Worm (Caenorhabditis elegans) whole organism, L3 larva: ENCODE measurements around the gene Y116F11B.2.

Experiments
- fkh-10 ChIP-seq: sonication (generic microtip); optimal IDR thresholded peaks from 2 replicates; lab custom pipeline; 2017; ENCODE audit warnings: missing biosample characterization, missing genetic modification reagents, missing genetic modification characterization
- jun-1 ChIP-seq: fragments of 150-350 bp; optimal IDR thresholded peaks from 2 replicates; lab custom pipeline; 2014; ENCODE audit warnings: missing biosample characterization, missing genetic modification reagents, missing genetic modification characterization
- lin-15B ChIP-seq: fragments of 150-350 bp; optimal IDR thresholded peaks from 2 replicates; lab custom pipeline; 2014; ENCODE audit warnings: missing biosample characterization, missing genetic modification characterization
- lsy-12 ChIP-seq: sonication (generic microtip); optimal IDR thresholded peaks from 2 replicates; lab custom pipeline; 2016; ENCODE audit warnings: mild to moderate bottlenecking, missing genetic modification characterization, missing compliant biosample characterization
- pha-4 ChIP-seq: fragments of 150-350 bp; optimal IDR thresholded peaks from 2 replicates; lab custom pipeline; 2014; ENCODE audit warnings: missing biosample characterization, missing genetic modification reagents, missing genetic modification characterization
- zag-1 ChIP-seq: fragments of 150-350 bp; optimal IDR thresholded peaks from 2 replicates; lab custom pipeline; 2014; ENCODE audit warnings: missing biosample characterization, missing genetic modification characterization
- ztf-4 ChIP-seq: fragments of 150-350 bp; optimal IDR thresholded peaks from 2 replicates; lab custom pipeline; 2014; ENCODE audit warnings: missing biosample characterization, missing genetic modification characterization

ce11 chrV:19754331-19754730 is 46.6 kb downstream of the Y116F11B.2 start:
- TF ChIP-seq lin-15B (tag; lab: Kevin White, UChicago) (no peak), jun-1 (tag; lab: Kevin White, UChicago) (no peak), lsy-12 (tag; lab: Kevin White, UChicago) (no peak), zag-1 (tag; lab: Kevin White, UChicago) (no peak), fkh-10 (GFP tag; lab: Kevin White, UChicago) (no peak), ztf-4 (tag; lab: Kevin White, UChicago) (no peak), pha-4 (tag; lab: Kevin White, UChicago) (no peak)
